Worm (Caenorhabditis elegans) whole organism, young adult: ENCODE measurements around the gene D2007.2.

Experiments used
- B0035.1 ChIP-seq: sonication (generic microtip); optimal IDR thresholded peaks from 2 replicates; lab custom pipeline; 2016; ENCODE audit warnings: missing genetic modification characterization, mild to moderate bottlenecking, missing compliant biosample characterization, missing genotype, missing genetic modification reagents
- F57C9.4 ChIP-seq: sonication (generic microtip); optimal IDR thresholded peaks from 2 replicates; lab custom pipeline; 2017; ENCODE audit warnings: mild to moderate bottlenecking, missing genetic modification characterization, missing compliant biosample characterization
- egl-18 ChIP-seq: fragments of 200-800 bp; sonication (Bioruptor generic); IDR thresholded peaks from 2 replicates; pipeline ENCODE4 v1.3.6; 2022; ENCODE audit warnings: missing genetic modification reagents, missing genetic modification characterization, missing compliant biosample characterization
- hrde-1 ChIP-seq: sonication (generic microtip); optimal IDR thresholded peaks from 2 replicates; lab custom pipeline; 2016; ENCODE audit warnings: missing genetic modification characterization, mild to moderate bottlenecking, missing compliant biosample characterization, moderate library complexity, missing genotype, missing genetic modification reagents, borderline replicate concordance
- lsy-27 ChIP-seq: sonication (generic microtip); optimal IDR thresholded peaks from 2 replicates; lab custom pipeline; 2017; ENCODE audit warnings: missing genetic modification characterization, mild to moderate bottlenecking, missing compliant biosample characterization, antibody characterized with exemption, missing genotype, borderline replicate concordance; ENCODE audit not compliant: insufficient read depth
- pha-4 ChIP-seq: fragments of 150-350 bp; sonication (generic microtip); optimal IDR thresholded peaks from 2 replicates; lab custom pipeline; 2014; ENCODE audit warnings: missing biosample characterization, missing genetic modification reagents, missing genetic modification characterization
- unc-62 ChIP-seq: fragments of 150-350 bp; optimal IDR thresholded peaks from 2 replicates; lab custom pipeline; 2014; ENCODE audit warnings: missing biosample characterization, missing genetic modification reagents, missing genetic modification characterization

DNA sequence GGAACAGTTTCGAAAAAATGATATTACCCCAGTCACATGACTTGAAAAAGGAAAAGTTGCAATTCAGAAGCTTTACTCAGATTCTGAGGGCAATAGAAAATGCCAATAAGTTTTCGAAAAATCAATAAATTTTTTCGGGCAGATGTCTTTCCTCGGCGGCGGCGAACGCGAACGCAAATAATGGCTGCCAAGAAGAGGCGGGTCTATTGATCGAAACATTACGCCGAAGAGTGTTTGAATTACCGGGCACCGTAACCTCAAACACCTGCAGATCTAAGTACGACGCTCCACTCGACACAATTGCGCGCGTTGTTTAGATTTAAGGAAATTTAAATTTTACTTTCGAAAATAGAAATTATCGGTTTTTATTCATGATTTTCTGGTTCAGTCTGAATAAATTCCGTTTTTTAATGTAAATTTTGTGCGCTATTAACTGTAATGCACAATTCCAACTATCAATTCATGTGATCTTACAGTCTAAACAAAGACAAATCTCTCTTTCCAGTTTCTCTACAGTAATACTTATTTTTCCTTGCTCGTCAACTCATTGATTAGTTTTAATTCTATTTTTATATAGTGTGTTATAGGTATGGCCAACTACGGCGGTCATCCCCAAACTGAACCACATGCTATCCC lies 15.1 kb downstream of the D2007.2 start, which contains the start of gene prp-8:
- TF ChIP-seq egl-18 (GFP tag; lab: Robert Waterston, UW) (no peak), hrde-1 (tag; lab: Kevin White, UChicago) (no peak), B0035.1 (tag; lab: Kevin White, UChicago) (no peak), unc-62 (GFP tag; lab: Kevin White, UChicago) (no peak), pha-4 (tag; lab: Kevin White, UChicago) (peak; percentile 85), lsy-27 (tag; lab: Kevin White, UChicago) (no peak), F57C9.4 (no peak)
